4 fruit fly cellular contexts compared by ENCODE assay signal in the genomic region with DNA sequence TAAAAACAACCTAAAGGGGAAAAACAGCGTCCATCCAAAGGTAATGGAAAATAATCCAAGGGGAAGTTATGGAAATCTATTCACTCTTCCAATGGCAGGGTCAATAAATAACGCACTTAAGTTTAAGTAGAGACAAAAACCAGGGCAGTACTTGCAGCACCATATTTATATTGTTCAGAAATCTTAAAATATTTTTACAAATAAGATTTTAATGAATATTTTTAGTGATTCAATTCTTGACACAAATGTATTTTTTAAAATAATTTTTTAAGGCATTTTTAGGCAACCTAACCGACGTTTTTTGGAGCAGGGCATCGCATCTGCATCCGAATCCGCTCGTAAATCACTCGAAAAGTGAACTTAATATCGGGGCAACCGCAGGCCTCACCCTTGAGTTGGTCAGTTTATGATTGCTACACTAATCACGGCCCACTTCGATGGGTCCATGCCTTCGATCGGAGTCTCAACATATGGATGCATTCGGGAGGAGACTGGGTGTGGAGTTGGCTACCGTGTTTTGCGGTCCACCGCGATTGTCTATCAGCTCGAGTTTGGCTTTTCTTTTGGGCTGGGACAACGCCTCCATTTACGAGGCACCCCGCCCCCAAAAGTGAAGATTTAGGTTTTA.
TF ChIP-seq lines count a peak whose summit lies in the region.

No protein-coding gene starts in this region.

- no peak for TF ChIP-seq CTCF in whole organism, embryonic (GFP tag; optimal IDR thresholded peaks at IDR 0.05; lab: Kevin White, UChicago)

TF ChIP-seq in whole organism, embryonic, 481 proteins besides CTCF, POLR2A, EP300 and RAD21 (continues in another document):
- TF ChIP-seq Atf6 (GFP tag; IDR thresholded peaks at IDR 0.05; lab: Robert Waterston, UW) = no peak
- peak; percentile 50 for TF ChIP-seq CG11504 (tag; optimal IDR thresholded peaks at IDR 0.05; lab: Kevin White, UChicago)
- peak; percentile 74; the same call in 1 of the 2 replicates for TF ChIP-seq Awh (GFP tag; IDR thresholded peaks at IDR 0.05; lab: Robert Waterston, UW)
- TF ChIP-seq Hey (tag; optimal IDR thresholded peaks at IDR 0.05; lab: Kevin White, UChicago) = no peak
- TF ChIP-seq hb (GFP tag; IDR thresholded peaks at IDR 0.05; lab: Robert Waterston, UW; ENCODE audit: partially characterized antibody) = no peak
- no peak for TF ChIP-seq cg (GFP tag; optimal IDR thresholded peaks at IDR 0.05; lab: Kevin White, UChicago)
- TF ChIP-seq cad (GFP tag; optimal IDR thresholded peaks at IDR 0.05; lab: Kevin White, UChicago) = no peak
- TF ChIP-seq az2 (GFP tag; optimal IDR thresholded peaks at IDR 0.05; lab: Kevin White, UChicago) = peak; percentile 22
- TF ChIP-seq CG10959 (GFP tag; IDR thresholded peaks at IDR 0.05; lab: Robert Waterston, UW) = no peak
- TF ChIP-seq dysf (GFP tag; IDR thresholded peaks at IDR 0.05; lab: Robert Waterston, UW) = peak; percentile 45; the same call in 2 of the 3 replicates
- TF ChIP-seq maf-S (GFP tag; optimal IDR thresholded peaks at IDR 0.05; lab: Kevin White, UChicago) = no peak
- no peak for TF ChIP-seq Lhr (GFP tag; optimal IDR thresholded peaks at IDR 0.05; lab: Kevin White, UChicago)
- peak; percentile 36 for TF ChIP-seq dmrt99B (tag; optimal IDR thresholded peaks at IDR 0.05; lab: Kevin White, UChicago)
- TF ChIP-seq oc (tag; optimal IDR thresholded peaks at IDR 0.05; lab: Kevin White, UChicago) = peak; percentile 77
- no peak for TF ChIP-seq nerfin-2 (GFP tag; IDR thresholded peaks at IDR 0.05; lab: Robert Waterston, UW; ENCODE audit: partially characterized antibody)
- 0 out of 2 replicates have a peak, but pooled peaks have one; percentile 5 for TF ChIP-seq Ptx1 (GFP tag; IDR thresholded peaks at IDR 0.05; lab: Robert Waterston, UW)
- TF ChIP-seq CG11456 (GFP tag; IDR thresholded peaks at IDR 0.05; lab: Robert Waterston, UW) = 0 out of 3 replicates have a peak, but pooled peaks have one; percentile 28
- peak; percentile 6 for TF ChIP-seq Dek (tag; optimal IDR thresholded peaks at IDR 0.05; lab: Kevin White, UChicago)
- no peak for TF ChIP-seq CG11560 (tag; IDR thresholded peaks at IDR 0.05; lab: Robert Waterston, UW)
- TF ChIP-seq CG18262 (tag; optimal IDR thresholded peaks at IDR 0.05; lab: Kevin White, UChicago) = peak; percentile 50

TF ChIP-seq in whole organism, prepupa, 60 proteins besides CTCF, POLR2A, EP300 and RAD21 (continues in another document):
- TF ChIP-seq Lpt (GFP tag; optimal IDR thresholded peaks at IDR 0.05; lab: Kevin White, UChicago) = no peak
- no peak for TF ChIP-seq spab (GFP tag; optimal IDR thresholded peaks at IDR 0.05; lab: Kevin White, UChicago)
- peak; percentile 75 for TF ChIP-seq Eip78C (GFP tag; lab: Kevin White, UChicago)
- no peak for TF ChIP-seq CG7368 (GFP tag; optimal IDR thresholded peaks at IDR 0.05; lab: Kevin White, UChicago)
- TF ChIP-seq acj6 (GFP tag; optimal IDR thresholded peaks at IDR 0.05; lab: Kevin White, UChicago) = peak; percentile 48
- no peak for TF ChIP-seq Blimp-1 (GFP tag; optimal IDR thresholded peaks at IDR 0.05; lab: Kevin White, UChicago)
- TF ChIP-seq CG11762 (GFP tag; optimal IDR thresholded peaks at IDR 0.05; lab: Kevin White, UChicago; ENCODE audit: insufficient read depth) = no peak
- TF ChIP-seq cyc (GFP tag; optimal IDR thresholded peaks at IDR 0.05; lab: Kevin White, UChicago) = no peak
- no peak for TF ChIP-seq CG9139 (GFP tag; optimal IDR thresholded peaks at IDR 0.05; lab: Kevin White, UChicago)
- peak in 1 of 2 experiments; percentile 23 for TF ChIP-seq salr (GFP tag; optimal IDR thresholded peaks at IDR 0.05; lab: Kevin White, UChicago)
- TF ChIP-seq fd85E (GFP tag; optimal IDR thresholded peaks at IDR 0.05; lab: Kevin White, UChicago) = no peak
- no peak for TF ChIP-seq eg (GFP tag; IDR thresholded peaks at IDR 0.05; lab: Robert Waterston, UW)
- peak; percentile 6 for TF ChIP-seq Sox15 (GFP tag; optimal IDR thresholded peaks at IDR 0.05; lab: Kevin White, UChicago)
- TF ChIP-seq CG6792 (GFP tag; optimal IDR thresholded peaks at IDR 0.05; lab: Kevin White, UChicago) = peak; percentile 27
- no peak for TF ChIP-seq CG6808 (GFP tag; optimal IDR thresholded peaks at IDR 0.05; lab: Kevin White, UChicago)
- no peak for TF ChIP-seq CG6276 (GFP tag; optimal IDR thresholded peaks at IDR 0.05; lab: Kevin White, UChicago)
- peak; percentile 14 for TF ChIP-seq Eip75B (GFP tag; optimal IDR thresholded peaks at IDR 0.05; lab: Kevin White, UChicago)
- peak; percentile 15 for TF ChIP-seq achi (GFP tag; optimal IDR thresholded peaks at IDR 0.05; lab: Kevin White, UChicago)
- peak; percentile 41 for TF ChIP-seq CG34406 (GFP tag; optimal IDR thresholded peaks at IDR 0.05; lab: Kevin White, UChicago)
- TF ChIP-seq CG6854 (GFP tag; optimal IDR thresholded peaks at IDR 0.05; lab: Kevin White, UChicago) = no peak
- TF ChIP-seq CG3032 (tag; optimal IDR thresholded peaks at IDR 0.05; lab: Kevin White, UChicago) = peak; percentile 4
- TF ChIP-seq CG32006 (GFP tag; optimal IDR thresholded peaks at IDR 0.05; lab: Kevin White, UChicago) = peak; percentile 10

TF ChIP-seq in whole organism, pupa, 21 proteins besides CTCF, POLR2A, EP300 and RAD21:
- TF ChIP-seq CG34367 (tag; optimal IDR thresholded peaks at IDR 0.05; lab: Kevin White, UChicago) (no peak), Ets98B (GFP tag; IDR thresholded peaks at IDR 0.05; lab: Robert Waterston, UW) (no peak), CG9948 (tag; optimal IDR thresholded peaks at IDR 0.05; lab: Kevin White, UChicago) (peak; percentile 41), CG15710 (tag; optimal IDR thresholded peaks at IDR 0.05; lab: Kevin White, UChicago) (peak; percentile 24), CG12605 (GFP tag; IDR thresholded peaks at IDR 0.05; lab: Robert Waterston, UW) (no peak), CG13204 (GFP tag; optimal IDR thresholded peaks at IDR 0.05; lab: Kevin White, UChicago) (no peak), Snoo (tag; optimal IDR thresholded peaks at IDR 0.05; lab: Kevin White, UChicago) (peak; percentile 3), EcR (GFP tag; optimal IDR thresholded peaks at IDR 0.05; lab: Kevin White, UChicago) (no peak), rn (GFP tag; IDR thresholded peaks at IDR 0.05; lab: Robert Waterston, UW) (no peak), CG10348 (GFP tag; IDR thresholded peaks at IDR 0.05; lab: Robert Waterston, UW) (no peak), Pif1B (GFP tag; optimal IDR thresholded peaks at IDR 0.05; lab: Kevin White, UChicago) (no peak), fd96Ca (GFP tag; IDR thresholded peaks at IDR 0.05; lab: Robert Waterston, UW) (no peak), CG17806 (tag; optimal IDR thresholded peaks at IDR 0.05; lab: Kevin White, UChicago) (no peak), D1 (tag; optimal IDR thresholded peaks at IDR 0.05; lab: Kevin White, UChicago) (no peak), CG8159 (tag; optimal IDR thresholded peaks at IDR 0.05; lab: Kevin White, UChicago) (peak; percentile 21), CG32121 (GFP tag; IDR thresholded peaks at IDR 0.05; lab: Robert Waterston, UW) (no peak), CG4496 (GFP tag; IDR thresholded peaks at IDR 0.05; lab: Robert Waterston, UW) (no peak), Pif1A (GFP tag; optimal IDR thresholded peaks at IDR 0.05; lab: Kevin White, UChicago) (peak; percentile 12)

TF ChIP-seq in whole organism, wandering third instar larva, 38 proteins besides CTCF, POLR2A, EP300 and RAD21 (continues in another document):
- TF ChIP-seq Dif (GFP tag; optimal IDR thresholded peaks at IDR 0.05; lab: Kevin White, UChicago; ENCODE audit: partially characterized antibody) (no peak), sage (GFP tag; optimal IDR thresholded peaks at IDR 0.05; lab: Kevin White, UChicago) (no peak), Abd-B (GFP tag; optimal IDR thresholded peaks at IDR 0.05; lab: Kevin White, UChicago) (no peak), CG32264 (GFP tag; optimal IDR thresholded peaks at IDR 0.05; lab: Kevin White, UChicago) (no peak), Hnf4 (GFP tag; optimal IDR thresholded peaks at IDR 0.05; lab: Kevin White, UChicago) (no peak), rgr (GFP tag; optimal IDR thresholded peaks at IDR 0.05; lab: Kevin White, UChicago) (peak; percentile 5), psq (GFP tag; optimal IDR thresholded peaks at IDR 0.05; lab: Kevin White, UChicago) (peak; percentile 32), h (GFP tag; optimal IDR thresholded peaks at IDR 0.05; lab: Kevin White, UChicago) (peak; percentile 42), OdsH (GFP tag; optimal IDR thresholded peaks at IDR 0.05; lab: Kevin White, UChicago) (peak; percentile 56), lola (GFP tag; optimal IDR thresholded peaks at IDR 0.05; lab: Kevin White, UChicago) (no peak), Myc (optimal IDR thresholded peaks at IDR 0.05; lab: Kevin White, UChicago) (no peak), tai (GFP tag; optimal IDR thresholded peaks at IDR 0.05; lab: Kevin White, UChicago) (peak; percentile 21), fru (GFP tag; optimal IDR thresholded peaks at IDR 0.05; lab: Kevin White, UChicago) (no peak), pan (optimal IDR thresholded peaks at IDR 0.05; lab: Kevin White, UChicago) (no peak), Sp1 (GFP tag; optimal IDR thresholded peaks at IDR 0.05; lab: Kevin White, UChicago) (peak; percentile 38), ey (GFP tag; optimal IDR thresholded peaks at IDR 0.05; lab: Kevin White, UChicago) (peak; percentile 25), Hr83 (GFP tag; optimal IDR thresholded peaks at IDR 0.05; lab: Kevin White, UChicago; ENCODE audit: poor library complexity, severe bottlenecking) (no peak), br (GFP tag; optimal IDR thresholded peaks at IDR 0.05; lab: Kevin White, UChicago) (no peak), Jra (GFP tag; optimal IDR thresholded peaks at IDR 0.05; lab: Kevin White, UChicago) (no peak), usp (GFP tag; optimal IDR thresholded peaks at IDR 0.05; lab: Kevin White, UChicago) (no peak), jim (GFP tag; optimal IDR thresholded peaks at IDR 0.05; lab: Kevin White, UChicago) (no peak), dsf (GFP tag; optimal IDR thresholded peaks at IDR 0.05; lab: Kevin White, UChicago; ENCODE audit: borderline replicate concordance) (no peak), foxo (GFP tag; optimal IDR thresholded peaks at IDR 0.05; lab: Kevin White, UChicago) (peak in 1 of 2 experiments; percentile 50), brk (GFP tag; optimal IDR thresholded peaks at IDR 0.05; lab: Kevin White, UChicago) (no peak), Vsx2 (GFP tag; optimal IDR thresholded peaks at IDR 0.05; lab: Kevin White, UChicago; ENCODE audit: partially characterized antibody) (no peak), dmrt93B (GFP tag; optimal IDR thresholded peaks at IDR 0.05; lab: Kevin White, UChicago) (no peak), N (GFP tag; optimal IDR thresholded peaks at IDR 0.05; lab: Kevin White, UChicago) (no peak), Mio (GFP tag; optimal IDR thresholded peaks at IDR 0.05; lab: Kevin White, UChicago) (no peak), Rel (GFP tag; optimal IDR thresholded peaks at IDR 0.05; lab: Kevin White, UChicago) (no peak), Rel (tag; optimal IDR thresholded peaks at IDR 0.05; lab: Kevin White, UChicago) (no peak), woc (GFP tag; optimal IDR thresholded peaks at IDR 0.05; lab: Kevin White, UChicago) (peak; percentile 8), Dfd (GFP tag; optimal IDR thresholded peaks at IDR 0.05; lab: Kevin White, UChicago) (no peak)

Comparison
In these comparisons a context has a peak if more than half of its experiments do, and no peak if none do; other contexts are left out.
1. Of the 7 proteins assayed by ChIP-seq in both whole organism, embryonic and whole organism, prepupa: peak only in whole organism, embryonic: none; only in whole organism, prepupa: Hr39; in both: Sox102F; in neither: 5.